Worm (Caenorhabditis elegans) whole organism, midembryonic: Measurements from ENCODE around the gene gly-11.

Experiments
- cog-1 ChIP-seq: sonication (generic microtip); optimal IDR thresholded peaks from 2 replicates; lab custom pipeline; 2016; ENCODE audit warnings: missing genetic modification characterization, missing compliant biosample characterization
- klf-2 ChIP-seq: fragments of 200-800 bp; sonication (Bioruptor generic); conservative IDR thresholded peaks from 2 replicates; pipeline ENCODE4 v1.3.6; 2022; ENCODE audit warnings: missing genetic modification reagents, missing genetic modification characterization, missing compliant biosample characterization
- med-1 ChIP-seq: sonication (generic microtip); optimal IDR thresholded peaks from 2 replicates; lab custom pipeline; 2017; ENCODE audit warnings: missing genetic modification characterization, mild to moderate bottlenecking, missing compliant biosample characterization, antibody characterized with exemption, missing genetic modification reagents; ENCODE audit not compliant: insufficient read depth
- ref-1 ChIP-seq: fragments of 200-800 bp; sonication (Bioruptor generic); conservative IDR thresholded peaks from 2 replicates; pipeline ENCODE4 v1.3.6; 2022; ENCODE audit warnings: missing genetic modification reagents, missing genetic modification characterization, missing compliant biosample characterization
- tab-1 ChIP-seq: fragments of 200-800 bp; sonication (Bioruptor generic); IDR thresholded peaks from 2 replicates; pipeline ENCODE4 v1.3.6; 2022; ENCODE audit warnings: missing genetic modification characterization, missing compliant biosample characterization

DNA sequence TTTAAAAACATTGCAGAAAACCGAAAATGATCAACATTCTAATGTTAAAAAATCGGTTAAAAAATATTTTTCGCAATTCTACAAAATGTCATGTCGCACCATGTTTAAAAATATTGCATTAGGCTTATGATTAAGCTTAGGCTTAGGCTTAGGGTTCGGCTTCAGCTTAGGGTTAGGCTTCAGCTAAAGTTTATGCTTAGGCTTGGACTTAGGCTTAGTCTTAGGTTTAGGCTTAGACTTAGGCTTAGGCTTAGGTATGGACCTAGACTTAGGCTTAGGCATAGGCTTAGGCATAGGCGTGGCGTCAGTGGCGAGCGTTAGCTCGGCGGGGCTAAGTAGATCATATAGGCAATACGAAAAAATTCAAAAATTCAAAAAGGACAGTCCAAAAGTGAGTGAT, 52.7 kb downstream of the gly-11 start:
- TF ChIP-seq tab-1 (no peak), klf-2 (GFP tag; lab: Robert Waterston, UW) (no peak), ref-1 (GFP tag; lab: Robert Waterston, UW) (no peak), med-1 (no peak), cog-1 (no peak)
